Worm (Caenorhabditis elegans): ENCODE results near the gene F53H8.3.

F53H8.3 gene

ce11 chrX:938269-938883 lies at the start of gene F53H8.3:
F53H8.3 (plus strand) TSS chrX:938543.
- TF ChIP-seq tbx-2 (tag; optimal IDR thresholded peaks at IDR 0.05) (no peak), skn-1 (tag; optimal IDR thresholded peaks at IDR 0.05) (no peak), lin-39 (tag; optimal IDR thresholded peaks at IDR 0.05) (no peak), mdl-1 (tag; optimal IDR thresholded peaks at IDR 0.05) (no peak), elt-1 (tag; optimal IDR thresholded peaks at IDR 0.05) (no peak), zag-1 (tag; optimal IDR thresholded peaks at IDR 0.05) (no peak), snpc-4 (tag; optimal IDR thresholded peaks at IDR 0.05) (no peak), fkh-10 (GFP tag; optimal IDR thresholded peaks at IDR 0.05) (no peak), nhr-11 (tag; optimal IDR thresholded peaks at IDR 0.05) (no peak), nhr-237 (tag; optimal IDR thresholded peaks at IDR 0.05) (no peak), pha-4 (tag; optimal IDR thresholded peaks at IDR 0.05) (peak; percentile 27), elt-2 (tag; optimal IDR thresholded peaks at IDR 0.05) (peak; percentile 92)

- TF ChIP-seq nhr-25 (tag; optimal IDR thresholded peaks at IDR 0.05): peak; percentile 39
- no peak for TF ChIP-seq lsy-12 (tag; optimal IDR thresholded peaks at IDR 0.05)
Observed at ce11 chrX:897948-898347, 40.4 kb upstream of the F53H8.3 start, which contains the start of gene mab-7. mab-7 (minus strand) TSS chrX:898048.

- no peak for TF ChIP-seq nfya-1 (tag; optimal IDR thresholded peaks at IDR 0.05; ENCODE audit: insufficient read depth)
- TF ChIP-seq lsy-12 (tag; optimal IDR thresholded peaks at IDR 0.05): no peak
- no peak for TF ChIP-seq ztf-4 (tag; optimal IDR thresholded peaks at IDR 0.05)
- TF ChIP-seq nhr-11 (tag; optimal IDR thresholded peaks at IDR 0.05): no peak
- TF ChIP-seq ZK546.5 (tag; optimal IDR thresholded peaks at IDR 0.05): no peak
- no peak for TF ChIP-seq unc-62 (GFP tag; optimal IDR thresholded peaks at IDR 0.05)
- TF ChIP-seq nhr-28 (tag; optimal IDR thresholded peaks at IDR 0.05): no peak
- no peak for TF ChIP-seq elt-3 (tag; optimal IDR thresholded peaks at IDR 0.05)
- TF ChIP-seq unc-39 (tag; optimal IDR thresholded peaks at IDR 0.05): no peak
- TF ChIP-seq tbx-2 (tag; optimal IDR thresholded peaks at IDR 0.05): no peak
- TF ChIP-seq pqm-1 (tag; optimal IDR thresholded peaks at IDR 0.05): no peak
- TF ChIP-seq zag-1 (tag; optimal IDR thresholded peaks at IDR 0.05): no peak
Observed at ce11 chrX:902512-902911, 35.8 kb upstream of the F53H8.3 start, which contains the start of gene ZC13.10. ZC13.10 (minus strand) TSS chrX:902612.

- peak; percentile 24 for TF ChIP-seq fkh-10 (GFP tag; optimal IDR thresholded peaks at IDR 0.05)
- no peak for TF ChIP-seq ceh-9 (tag; optimal IDR thresholded peaks at IDR 0.05)
- TF ChIP-seq nhr-237 (tag; optimal IDR thresholded peaks at IDR 0.05): no peak
- TF ChIP-seq hmg-11 (tag; optimal IDR thresholded peaks at IDR 0.05): peak; percentile 20
Observed at ce11 chrX:910337-910736, 28.0 kb upstream of the F53H8.3 start.

ce11 chrX:912564-912963 lies 25.8 kb upstream of the F53H8.3 start:
- TF ChIP-seq nhr-12 (tag; optimal IDR thresholded peaks at IDR 0.05): no peak
- no peak for TF ChIP-seq nhr-11 (tag; optimal IDR thresholded peaks at IDR 0.05)
- TF ChIP-seq mml-1 (tag; optimal IDR thresholded peaks at IDR 0.05): no peak
- TF ChIP-seq nhr-43 (tag; optimal IDR thresholded peaks at IDR 0.05; ENCODE audit: poor library complexity, severe bottlenecking): no peak
- no peak for TF ChIP-seq nhr-25 (tag; optimal IDR thresholded peaks at IDR 0.05)
- TF ChIP-seq egl-5 (tag; optimal IDR thresholded peaks at IDR 0.05): no peak
- no peak for TF ChIP-seq ceh-16 (tag; optimal IDR thresholded peaks at IDR 0.05)
- TF ChIP-seq nfya-1 (tag; optimal IDR thresholded peaks at IDR 0.05; ENCODE audit: insufficient read depth): no peak
- TF ChIP-seq elt-2 (tag; optimal IDR thresholded peaks at IDR 0.05): no peak
- TF ChIP-seq zag-1 (tag; optimal IDR thresholded peaks at IDR 0.05): no peak
- TF ChIP-seq lin-15B (tag; optimal IDR thresholded peaks at IDR 0.05): no peak
- no peak for TF ChIP-seq nhr-28 (tag; optimal IDR thresholded peaks at IDR 0.05)
- TF ChIP-seq nhr-67 (tag; optimal IDR thresholded peaks at IDR 0.05): no peak
- no peak for TF ChIP-seq nhr-23 (tag; optimal IDR thresholded peaks at IDR 0.05)

- TF ChIP-seq elt-2 (tag; optimal IDR thresholded peaks at IDR 0.05) (no peak), fos-1 (tag; optimal IDR thresholded peaks at IDR 0.05) (no peak), lin-39 (tag; optimal IDR thresholded peaks at IDR 0.05) (no peak), pha-4 (tag; optimal IDR thresholded peaks at IDR 0.05) (no peak), mdl-1 (tag; optimal IDR thresholded peaks at IDR 0.05) (no peak), ceh-82 (tag; optimal IDR thresholded peaks at IDR 0.05) (no peak), nhr-28 (tag; optimal IDR thresholded peaks at IDR 0.05) (no peak), egl-27 (tag; optimal IDR thresholded peaks at IDR 0.05) (no peak), fkh-10 (GFP tag; optimal IDR thresholded peaks at IDR 0.05) (no peak), sea-2 (GFP tag; optimal IDR thresholded peaks at IDR 0.05) (no peak), R02D3.7 (tag; optimal IDR thresholded peaks at IDR 0.05) (no peak), eor-1 (tag; optimal IDR thresholded peaks at IDR 0.05) (no peak), tbx-2 (tag; optimal IDR thresholded peaks at IDR 0.05) (no peak), ceh-16 (tag; optimal IDR thresholded peaks at IDR 0.05) (no peak), ztf-11 (tag; optimal IDR thresholded peaks at IDR 0.05) (no peak), nhr-76 (tag; optimal IDR thresholded peaks at IDR 0.05) (no peak), ama-1 (optimal IDR thresholded peaks at IDR 0.05) (no peak), egl-5 (tag; optimal IDR thresholded peaks at IDR 0.05) (no peak), lsy-12 (tag; optimal IDR thresholded peaks at IDR 0.05) (no peak), aly-2 (tag; optimal IDR thresholded peaks at IDR 0.05) (no peak)
Observed at ce11 chrX:912990-913389, 25.4 kb upstream of the F53H8.3 start, which contains the start of gene F35H12.6. F35H12.6 (plus strand) TSS chrX:913290.
